Worm (Caenorhabditis elegans): ENCODE measurements around the gene srh-133.

srh-133 gene

DNA sequence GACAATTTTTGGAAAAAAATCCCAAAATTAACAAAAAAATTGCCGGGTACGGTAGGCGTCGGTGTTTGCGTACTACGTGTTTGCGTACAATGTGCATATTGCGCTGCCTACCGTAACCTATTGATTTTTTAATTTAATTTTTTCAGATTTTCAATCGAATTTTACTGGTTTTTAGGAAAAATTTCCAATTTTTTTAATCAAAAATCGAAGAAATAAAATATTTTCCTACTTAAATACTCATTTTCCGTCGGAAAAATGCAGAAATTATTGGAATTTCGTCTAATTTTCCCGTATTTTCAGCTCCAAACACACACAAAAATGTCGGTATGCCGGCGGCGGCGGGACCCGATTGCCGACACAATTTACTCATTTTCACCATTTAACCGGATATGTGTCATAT is 28.1 kb downstream of the srh-133 start, which contains the start of gene Y59A8B.21:
Y59A8B.21 (plus strand) TSS at position 301 of the 400 bp plus-strand sequence.
- TF ChIP-seq F44E2.7 (GFP tag; IDR thresholded peaks at IDR 0.05) (no peak), lsy-2 (tag; optimal IDR thresholded peaks at IDR 0.05) (peak in 1 of 2 experiments; percentile 15)

ce11 chrV:17982935-17983334 is 31.1 kb downstream of the srh-133 start:
- TF ChIP-seq unc-62 (GFP tag; optimal IDR thresholded peaks at IDR 0.05 in 1 of 2) = peak in 1 of 2 experiments; percentile 41
- no peak for TF ChIP-seq unc-62 (tag; optimal IDR thresholded peaks at IDR 0.05)
- no peak for TF ChIP-seq spr-3 (GFP tag; optimal IDR thresholded peaks at IDR 0.05)
- no peak for TF ChIP-seq nhr-11 (tag; optimal IDR thresholded peaks at IDR 0.05)
- peak in 1 of 2 experiments; percentile 64 for TF ChIP-seq lsy-2 (tag; optimal IDR thresholded peaks at IDR 0.05)

DNA sequence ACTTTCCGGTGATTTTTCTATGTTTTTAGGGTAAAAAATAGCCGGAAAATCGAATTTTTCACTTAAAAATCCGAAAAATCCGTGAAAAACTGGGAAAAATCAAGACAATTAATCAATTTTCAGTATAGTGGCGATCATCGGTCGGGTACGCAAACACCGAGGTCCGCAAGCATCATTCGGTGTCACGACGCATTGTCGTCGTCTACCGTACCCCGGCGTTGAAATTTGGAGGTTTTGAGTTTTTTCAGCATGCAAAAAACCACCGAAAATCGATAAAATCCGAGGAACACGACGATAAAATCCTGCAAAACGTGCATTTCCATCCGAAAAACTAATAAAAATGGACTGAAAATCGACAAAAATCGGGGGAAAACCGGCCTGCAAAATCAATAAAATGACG is 32.3 kb downstream of the srh-133 start:
- TF ChIP-seq lsy-2 (tag; optimal IDR thresholded peaks at IDR 0.05) (peak; percentile 92 to 98), fos-1 (tag; optimal IDR thresholded peaks at IDR 0.05) (no peak), hif-1 (tag; optimal IDR thresholded peaks at IDR 0.05) (no peak), set-16 (GFP tag; IDR thresholded peaks at IDR 0.05) (no peak), Y75B8A.6 (GFP tag; IDR thresholded peaks at IDR 0.05) (no peak), lin-13 (GFP tag; optimal IDR thresholded peaks at IDR 0.05) (peak; percentile 36), fkh-10 (GFP tag; optimal IDR thresholded peaks at IDR 0.05) (no peak), aha-1 (tag) (no peak), skn-1 (tag; optimal IDR thresholded peaks at IDR 0.05) (no peak), egl-43 (GFP tag; IDR thresholded peaks at IDR 0.05) (no peak), spr-1 (tag; optimal IDR thresholded peaks at IDR 0.05) (no peak), zfp-3 (GFP tag; conservative IDR thresholded peaks at IDR 0.05) (no peak), dve-1 (tag; optimal IDR thresholded peaks at IDR 0.05; ENCODE audit: insufficient read depth) (peak; percentile 3), unc-62 (GFP tag; optimal IDR thresholded peaks at IDR 0.05 in 1 of 2) (peak in 1 of 2 experiments; percentile 85), unc-62 (tag; optimal IDR thresholded peaks at IDR 0.05) (no peak), saeg-2 (GFP tag; IDR thresholded peaks at IDR 0.05) (no peak), mxl-2 (GFP tag; conservative IDR thresholded peaks at IDR 0.05) (no peak), F26F4.8 (GFP tag; conservative IDR thresholded peaks at IDR 0.05) (no peak), lin-39 (tag; optimal IDR thresholded peaks at IDR 0.05) (no peak), daf-12 (tag; optimal IDR thresholded peaks at IDR 0.05) (no peak), F10B5.3 (tag; optimal IDR thresholded peaks at IDR 0.05) (no peak), pqm-1 (tag; optimal IDR thresholded peaks at IDR 0.05) (no peak), ama-1 (optimal IDR thresholded peaks at IDR 0.05) (peak; percentile 37), rbr-2 (tag; optimal IDR thresholded peaks at IDR 0.05) (peak; percentile 5), mep-1 (tag; optimal IDR thresholded peaks at IDR 0.05) (peak; percentile 16), ztf-11 (tag; optimal IDR thresholded peaks at IDR 0.05) (no peak), lin-38 (GFP tag; IDR thresholded peaks at IDR 0.05) (peak; percentile 46; the same call in 1 of the 2 replicates), hmg-1.1 (GFP tag; IDR thresholded peaks at IDR 0.05) (0 out of 2 replicates have a peak, but pooled peaks have one; percentile 45), tra-1 (GFP tag; IDR thresholded peaks at IDR 0.05) (no peak), mes-2 (tag; optimal IDR thresholded peaks at IDR 0.05; ENCODE audit: poor library complexity, severe bottlenecking) (peak; percentile 61), nhr-6 (tag; optimal IDR thresholded peaks at IDR 0.05) (peak; percentile 31), duxl-1 (tag; optimal IDR thresholded peaks at IDR 0.05; ENCODE audit: poor library complexity) (no peak), zag-1 (tag; optimal IDR thresholded peaks at IDR 0.05) (no peak), ctbp-1 (GFP tag; IDR thresholded peaks at IDR 0.05) (no peak), nhr-28 (tag; optimal IDR thresholded peaks at IDR 0.05) (peak; percentile 11), dmd-8 (GFP tag; IDR thresholded peaks at IDR 0.05) (no peak), madf-9 (GFP tag; conservative IDR thresholded peaks at IDR 0.05) (0 out of 2 replicates have a peak, but pooled peaks have one; percentile 33), nhr-42 (GFP tag; IDR thresholded peaks at IDR 0.05) (no peak), T26A8.4 (GFP tag; IDR thresholded peaks at IDR 0.05) (no peak), Y48G9A.11 (GFP tag; IDR thresholded peaks at IDR 0.05) (peak; percentile 24; the same call in 1 of the 2 replicates), dmd-9 (GFP tag; IDR thresholded peaks at IDR 0.05) (0 out of 2 replicates have a peak, but pooled peaks have one; percentile 14), dpl-1 (GFP tag; optimal IDR thresholded peaks at IDR 0.05) (peak; percentile 39), hlh-11 (tag; optimal IDR thresholded peaks at IDR 0.05) (peak; percentile 26), madf-5 (GFP tag; IDR thresholded peaks at IDR 0.05) (no peak), lim-7 (GFP tag; IDR thresholded peaks at IDR 0.05) (no peak)

All from whole organism, L4 larva.